Fruit fly (Drosophila melanogaster) whole organism, prepupa: Measurements from ENCODE around the gene Cyp4ac3.
A peak's percentile ranks its signal among the peaks of the same experiment; 100 is the strongest.

Experiments
- Blimp-1 ChIP-seq: fragments of 200-800 bp; sonication (Bioruptor generic); optimal IDR thresholded peaks from 3 replicates; lab custom pipeline; 2017; ENCODE audit warnings: missing biosample characterization, missing genetic modification characterization, mild to moderate bottlenecking, moderate library complexity, missing genetic modification reagents
- CG10669 ChIP-seq: fragments of 200-800 bp; sonication (Bioruptor generic); optimal IDR thresholded peaks from 3 replicates; lab custom pipeline; 2018; ENCODE audit warnings: missing biosample characterization, mild to moderate bottlenecking, missing genetic modification characterization, moderate library complexity
- CG11294 ChIP-seq: fragments of 200-800 bp; sonication (Bioruptor generic); IDR thresholded peaks from 2 replicates; pipeline ENCODE4 v1.3.6; 2022; ENCODE audit warnings: missing biosample characterization, missing genetic modification characterization
- CG11762 ChIP-seq: fragments of 200-800 bp; sonication (Bioruptor generic); optimal IDR thresholded peaks from 3 replicates; lab custom pipeline; 2016; ENCODE audit warnings: missing biosample characterization, missing genetic modification characterization; ENCODE audit not compliant: insufficient read depth
- CG15336 ChIP-seq: fragments of 200-800 bp; sonication (Bioruptor generic); IDR thresholded peaks from 2 replicates; pipeline ENCODE4 v1.3.6; 2022; ENCODE audit warnings: missing biosample characterization, missing genetic modification characterization
- CG16779 ChIP-seq: fragments of 200-800 bp; sonication (Bioruptor generic); optimal IDR thresholded peaks from 3 replicates; lab custom pipeline; 2017; ENCODE audit warnings: missing biosample characterization, mild to moderate bottlenecking, missing genetic modification characterization
- CG3032 ChIP-seq: fragments of 200-800 bp; optimal IDR thresholded peaks from 2 replicates; lab custom pipeline; 2019; ENCODE audit warnings: missing biosample characterization, mild to moderate bottlenecking, missing genetic modification characterization, moderate library complexity
- CG32006 ChIP-seq: fragments of 200-800 bp; sonication (Bioruptor generic); optimal IDR thresholded peaks from 3 replicates; lab custom pipeline; 2017; ENCODE audit warnings: missing biosample characterization, mild to moderate bottlenecking, missing genetic modification characterization
- CG34406 ChIP-seq: fragments of 200-800 bp; sonication (Bioruptor generic); optimal IDR thresholded peaks from 3 replicates; lab custom pipeline; 2016; ENCODE audit warnings: missing biosample characterization, missing genetic modification characterization
- CG3919 ChIP-seq: fragments of 200-800 bp; sonication (Bioruptor generic); optimal IDR thresholded peaks from 3 replicates; lab custom pipeline; 2016; ENCODE audit warnings: missing biosample characterization, missing genetic modification characterization
- CG4318 ChIP-seq: fragments of 200-800 bp; sonication (Bioruptor generic); optimal IDR thresholded peaks from 3 replicates; lab custom pipeline; 2017; ENCODE audit warnings: missing biosample characterization, mild to moderate bottlenecking, missing genetic modification characterization
- CG6163 ChIP-seq: fragments of 200-800 bp; sonication (Bioruptor generic); IDR thresholded peaks from 3 replicates; pipeline ENCODE4 v1.3.6; 2022; ENCODE audit warnings: missing biosample characterization, missing genetic modification characterization
- CG6276 ChIP-seq: fragments of 200-800 bp; sonication (Bioruptor generic); optimal IDR thresholded peaks from 2 replicates; lab custom pipeline; 2017; ENCODE audit warnings: missing biosample characterization, mild to moderate bottlenecking, missing genetic modification characterization
- CG6792 ChIP-seq: fragments of 200-800 bp; sonication (Bioruptor generic); optimal IDR thresholded peaks from 3 replicates; lab custom pipeline; 2016; ENCODE audit warnings: missing biosample characterization, missing genetic modification characterization
- CG6854 ChIP-seq: fragments of 200-800 bp; sonication (Bioruptor generic); optimal IDR thresholded peaks from 2 replicates; lab custom pipeline; 2017; ENCODE audit warnings: missing biosample characterization, mild to moderate bottlenecking, missing genetic modification characterization
- CG7368 ChIP-seq: fragments of 200-800 bp; sonication (Bioruptor generic); optimal IDR thresholded peaks from 3 replicates; lab custom pipeline; 2016; ENCODE audit warnings: missing biosample characterization, missing genetic modification characterization
- CG8119 ChIP-seq: fragments of 200-800 bp; sonication (Bioruptor generic); IDR thresholded peaks from 3 replicates; pipeline ENCODE4 v1.3.6; 2022; ENCODE audit warnings: missing biosample characterization, missing genetic modification characterization
- CG8319 ChIP-seq: fragments of 200-800 bp; sonication (Bioruptor generic); optimal IDR thresholded peaks from 3 replicates; lab custom pipeline; 2016; ENCODE audit warnings: missing biosample characterization, missing genetic modification characterization
- CG8632 ChIP-seq: fragments of 200-800 bp; sonication (Bioruptor generic); optimal IDR thresholded peaks from 3 replicates; lab custom pipeline; 2016; ENCODE audit warnings: missing biosample characterization, missing genetic modification characterization
- Eip78C ChIP-seq: fragments of 200-800 bp; sonication (Bioruptor generic); peaks from one replicate; lab custom pipeline; 2016; ENCODE audit warnings: missing biosample characterization, missing genetic modification characterization
- Eip93F ChIP-seq: fragments of 200-800 bp; sonication (Bioruptor generic); optimal IDR thresholded peaks from 2 replicates; lab custom pipeline; 2016; ENCODE audit warnings: missing biosample characterization, mild to moderate bottlenecking, missing genetic modification characterization
- Ets21C ChIP-seq: fragments of 200-800 bp; sonication (Bioruptor generic); optimal IDR thresholded peaks from 3 replicates; lab custom pipeline; 2016; ENCODE audit warnings: missing biosample characterization, missing genetic modification characterization
- Gug ChIP-seq: fragments of 200-800 bp; sonication (Bioruptor generic); IDR thresholded peaks from 2 replicates; pipeline ENCODE4 v1.3.6; 2022; ENCODE audit warnings: missing biosample characterization, missing genetic modification characterization
- Hr38 ChIP-seq: sonication (Bioruptor generic); optimal IDR thresholded peaks from 2 replicates; lab custom pipeline; 2016; ENCODE audit warnings: missing biosample characterization, missing genetic modification characterization
- Hr39 ChIP-seq: fragments of 200-800 bp; sonication (Bioruptor generic); optimal IDR thresholded peaks from 2 replicates; lab custom pipeline; 2016; ENCODE audit warnings: missing biosample characterization, missing genetic modification characterization
- Hr4 ChIP-seq: fragments of 200-800 bp; sonication (Bioruptor generic); optimal IDR thresholded peaks from 3 replicates; lab custom pipeline; 2016; ENCODE audit warnings: missing biosample characterization, missing genetic modification characterization
- Lpt ChIP-seq: fragments of 200-800 bp; sonication (Bioruptor generic); optimal IDR thresholded peaks from 3 replicates; lab custom pipeline; 2016; ENCODE audit warnings: missing biosample characterization, missing genetic modification characterization
- Smox ChIP-seq: fragments of 200-800 bp; sonication (Bioruptor generic); optimal IDR thresholded peaks from 3 replicates; lab custom pipeline; 2016; ENCODE audit warnings: missing biosample characterization, missing genetic modification characterization
- Sox102F ChIP-seq: fragments of 200-800 bp; sonication (Bioruptor generic); optimal IDR thresholded peaks from 2 replicates; lab custom pipeline; 2016; ENCODE audit warnings: missing biosample characterization, mild to moderate bottlenecking, missing genetic modification characterization
- Sox14 ChIP-seq: fragments of 200-800 bp; sonication (Bioruptor generic); optimal IDR thresholded peaks from 3 replicates; lab custom pipeline; 2016; ENCODE audit warnings: missing biosample characterization, missing genetic modification characterization
- Sox15 ChIP-seq: fragments of 200-800 bp; sonication (Bioruptor generic); optimal IDR thresholded peaks from 3 replicates; lab custom pipeline; 2016; ENCODE audit warnings: missing biosample characterization, missing genetic modification characterization
- achi ChIP-seq: fragments of 200-800 bp; sonication (Bioruptor generic); optimal IDR thresholded peaks from 3 replicates; lab custom pipeline; 2016; ENCODE audit warnings: missing biosample characterization, missing genetic modification characterization
- acj6 ChIP-seq: fragments of 200-800 bp; sonication (Bioruptor generic); optimal IDR thresholded peaks from 3 replicates; lab custom pipeline; 2016; ENCODE audit warnings: missing biosample characterization, missing genetic modification characterization
- dac ChIP-seq: fragments of 200-800 bp; sonication (Bioruptor generic); optimal IDR thresholded peaks from 2 replicates; lab custom pipeline; 2017; ENCODE audit warnings: missing biosample characterization, mild to moderate bottlenecking, missing genetic modification characterization
- eg ChIP-seq: fragments of 200-800 bp; sonication (Bioruptor generic); IDR thresholded peaks from 3 replicates; pipeline ENCODE4 v1.3.6; 2022; ENCODE audit warnings: missing biosample characterization, missing genetic modification characterization
- fd59A ChIP-seq: fragments of 200-800 bp; sonication (Bioruptor generic); optimal IDR thresholded peaks from 2 replicates; lab custom pipeline; 2017; ENCODE audit warnings: missing biosample characterization, mild to moderate bottlenecking, missing genetic modification characterization, missing genetic modification reagents
- fkh ChIP-seq: fragments of 200-800 bp; sonication (Bioruptor generic); optimal IDR thresholded peaks from 3 replicates; lab custom pipeline; 2017; ENCODE audit warnings: missing biosample characterization, mild to moderate bottlenecking, missing genetic modification characterization, moderate library complexity
- lz ChIP-seq: fragments of 200-800 bp; sonication (Bioruptor generic); optimal IDR thresholded peaks from 3 replicates; lab custom pipeline; 2016; ENCODE audit warnings: missing biosample characterization, missing genetic modification characterization
- net ChIP-seq: fragments of 200-800 bp; sonication (Bioruptor generic); optimal IDR thresholded peaks from 3 replicates; lab custom pipeline; 2016; ENCODE audit warnings: missing biosample characterization, missing genetic modification characterization
- salr ChIP-seq, 2 experiments: fragments of 200-800 bp; sonication (Bioruptor generic); optimal IDR thresholded peaks; 3 replicates each; lab custom pipeline; 2016 to 2018; ENCODE audit warnings: missing biosample characterization in 2 of 2, missing genetic modification characterization in 2 of 2, mild to moderate bottlenecking in 1 of 2
- spab ChIP-seq: fragments of 200-800 bp; sonication (Bioruptor generic); optimal IDR thresholded peaks from 2 replicates; lab custom pipeline; 2017; ENCODE audit warnings: missing biosample characterization, mild to moderate bottlenecking, missing genetic modification characterization, missing genetic modification reagents
- ss ChIP-seq, 2 experiments: fragments of 200-800 bp; sonication (Bioruptor generic); optimal IDR thresholded peaks; 2 replicates in 1 of 2; 3 replicates in 1 of 2; lab custom pipeline; 2017 to 2018; ENCODE audit warnings: mild to moderate bottlenecking in 2 of 2, missing biosample characterization in 2 of 2, missing genetic modification characterization in 2 of 2, moderate library complexity in 1 of 2
- svp ChIP-seq: fragments of 200-800 bp; sonication (Bioruptor generic); peaks from one replicate; lab custom pipeline; 2016; ENCODE audit warnings: missing biosample characterization, missing genetic modification characterization
- topi ChIP-seq: fragments of 200-800 bp; sonication (Bioruptor generic); optimal IDR thresholded peaks from 3 replicates; lab custom pipeline; 2016; ENCODE audit warnings: missing biosample characterization, missing genetic modification characterization
- vri ChIP-seq: fragments of 200-800 bp; sonication (Bioruptor generic); optimal IDR thresholded peaks from 3 replicates; lab custom pipeline; 2016; ENCODE audit warnings: missing biosample characterization, mild to moderate bottlenecking, missing genetic modification characterization

Cyp4ac3 gene

DNA sequence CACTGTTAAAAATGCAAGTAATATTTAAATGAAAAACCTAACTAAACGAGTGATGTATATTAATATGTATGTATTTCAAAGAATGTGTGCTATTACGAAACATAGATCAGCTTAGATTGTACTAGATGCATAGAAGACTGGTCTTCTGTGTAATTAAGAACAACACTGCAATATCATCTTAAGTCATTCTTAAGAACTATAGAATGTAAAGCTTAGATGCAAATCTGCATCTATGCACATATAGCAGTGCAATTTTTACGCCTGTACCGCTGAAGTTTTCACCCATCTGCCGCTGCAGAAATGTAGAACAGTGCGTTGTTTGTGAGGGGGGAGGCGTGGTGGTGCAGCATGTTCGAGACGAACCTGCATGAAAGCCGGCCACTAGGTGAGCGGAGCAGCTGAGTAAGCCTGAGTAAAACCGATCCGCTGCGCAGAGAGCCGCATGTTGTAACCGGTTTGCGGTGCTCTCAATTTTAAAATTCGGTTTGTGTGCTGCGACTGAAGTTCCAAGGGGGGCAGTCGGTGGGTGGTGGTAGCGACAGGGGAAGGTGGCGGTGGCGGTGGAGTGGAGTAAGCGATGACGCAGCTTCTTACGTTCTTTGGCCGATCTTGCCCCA, 28.5 kb downstream of the Cyp4ac3 start (continued):
- peak; percentile 55 for TF ChIP-seq lz (GFP tag; lab: Kevin White, UChicago)
- TF ChIP-seq Eip78C: peak; percentile 98
- TF ChIP-seq Hr39 (GFP tag; lab: Kevin White, UChicago): peak; percentile 50
- TF ChIP-seq CG15336 (GFP tag; lab: Robert Waterston, UW): peak; percentile 68
- TF ChIP-seq eg (GFP tag; lab: Robert Waterston, UW): 0 out of 3 replicates have a peak, but pooled peaks have one; percentile 52
- TF ChIP-seq fkh (GFP tag; lab: Kevin White, UChicago): no peak
- TF ChIP-seq net: peak; percentile 71
- TF ChIP-seq achi (GFP tag; lab: Kevin White, UChicago): peak; percentile 83
- peak; percentile 64 for TF ChIP-seq Lpt
- TF ChIP-seq CG8319 (GFP tag; lab: Kevin White, UChicago): peak; percentile 70
- peak; percentile 63 for TF ChIP-seq Smox
- peak; percentile 75 for TF ChIP-seq CG8119 (GFP tag; lab: Robert Waterston, UW)
- TF ChIP-seq ss (GFP tag; optimal IDR thresholded peaks at IDR 0.05; lab: Kevin White, UChicago): peak; percentile 89 to 93
- peak; percentile 91 for TF ChIP-seq fd59A (GFP tag; lab: Kevin White, UChicago)
- no peak for TF ChIP-seq CG6854 (GFP tag; lab: Kevin White, UChicago)
- no peak for TF ChIP-seq Hr38
- TF ChIP-seq CG8632: peak; percentile 76
- peak; percentile 93 for TF ChIP-seq CG3032
- TF ChIP-seq Sox14 (GFP tag; lab: Kevin White, UChicago): peak; percentile 79
- TF ChIP-seq Sox102F (GFP tag; lab: Kevin White, UChicago): peak; percentile 39
- no peak for TF ChIP-seq Blimp-1 (GFP tag; lab: Kevin White, UChicago)
- peak; percentile 73 for TF ChIP-seq CG7368 (GFP tag; lab: Kevin White, UChicago)
- peak; percentile 48 for TF ChIP-seq svp (GFP tag; lab: Kevin White, UChicago)
- TF ChIP-seq dac (GFP tag; lab: Kevin White, UChicago): peak; percentile 47
- peak; percentile 90 for TF ChIP-seq CG3919
- peak; percentile 95 for TF ChIP-seq CG10669 (GFP tag; lab: Kevin White, UChicago)
- peak; percentile 35 for TF ChIP-seq CG16779 (tag; lab: Kevin White, UChicago)
- no peak for TF ChIP-seq vri
- TF ChIP-seq CG11762 (GFP tag; lab: Kevin White, UChicago): peak; percentile 86
- TF ChIP-seq CG11294 (GFP tag; lab: Robert Waterston, UW): no peak
- TF ChIP-seq CG4318: peak; percentile 45
- TF ChIP-seq acj6 (GFP tag; lab: Kevin White, UChicago): peak; percentile 88
- TF ChIP-seq, all 60 proteins: peak for 53

dm6 chr2L:5297289-5297960, 29.1 kb downstream of the Cyp4ac3 start:
- TF ChIP-seq net (peak; percentile 59), salr (GFP tag; optimal IDR thresholded peaks at IDR 0.05; lab: Kevin White, UChicago) (no peak), vri (no peak), CG8632 (peak; percentile 77), CG4318 (peak; percentile 35), CG7368 (GFP tag; lab: Kevin White, UChicago) (peak; percentile 48), eg (GFP tag; lab: Robert Waterston, UW) (peak; percentile 52; the same call in 2 of the 3 replicates), CG15336 (GFP tag; lab: Robert Waterston, UW) (peak; percentile 73), lz (GFP tag; lab: Kevin White, UChicago) (peak; percentile 91), fkh (GFP tag; lab: Kevin White, UChicago) (no peak), Eip93F (GFP tag; lab: Kevin White, UChicago) (peak; percentile 84), ss (GFP tag; optimal IDR thresholded peaks at IDR 0.05; lab: Kevin White, UChicago) (no peak), Hr4 (GFP tag; lab: Kevin White, UChicago) (peak; percentile 21), Hr38 (no peak), CG8319 (GFP tag; lab: Kevin White, UChicago) (peak; percentile 54), spab (GFP tag; lab: Kevin White, UChicago) (no peak), CG6792 (GFP tag; lab: Kevin White, UChicago) (peak; percentile 78), CG6163 (peak; percentile 72), Eip78C (peak; percentile 88), CG8119 (GFP tag; lab: Robert Waterston, UW) (peak; percentile 51; the same call in 1 of the 3 replicates), svp (GFP tag; lab: Kevin White, UChicago) (peak; percentile 98), CG10669 (GFP tag; lab: Kevin White, UChicago) (no peak), CG6276 (peak; percentile 44), achi (GFP tag; lab: Kevin White, UChicago) (peak; percentile 61), topi (GFP tag; lab: Kevin White, UChicago) (peak; percentile 93), CG11294 (GFP tag; lab: Robert Waterston, UW) (no peak), CG34406 (peak; percentile 81), Ets21C (GFP tag; lab: Kevin White, UChicago) (peak; percentile 92), CG32006 (GFP tag; lab: Kevin White, UChicago) (peak; percentile 80), Gug (GFP tag; lab: Robert Waterston, UW) (no peak), Hr39 (GFP tag; lab: Kevin White, UChicago) (peak; percentile 93), Sox15 (GFP tag; lab: Kevin White, UChicago) (peak; percentile 71)
